1 fruit fly cellular context compared by ENCODE assay signal in genomic region chr2L:3840975-3841374, dm6.
A peak's percentile ranks its signal among the peaks of the same experiment; 100 is the strongest.
TF ChIP-seq lines count a peak whose summit lies in the region.

No protein-coding gene starts in this region.

TF ChIP-seq in whole organism, embryonic, 481 proteins besides CTCF, POLR2A, EP300 and RAD21 (continued from another document):
- TF ChIP-seq CG2875 (GFP tag; optimal IDR thresholded peaks at IDR 0.05; lab: Kevin White, UChicago), result no peak
- TF ChIP-seq CG4707 (GFP tag; optimal IDR thresholded peaks at IDR 0.05; lab: Kevin White, UChicago), result no peak
- no peak for TF ChIP-seq Deaf1 (tag; optimal IDR thresholded peaks at IDR 0.05; lab: Kevin White, UChicago)
- no peak for TF ChIP-seq Myb (GFP tag; optimal IDR thresholded peaks at IDR 0.05; lab: Kevin White, UChicago)
- TF ChIP-seq CG12391 (tag; optimal IDR thresholded peaks at IDR 0.05; lab: Kevin White, UChicago), result peak; percentile 46
- no peak for TF ChIP-seq CG16815 (GFP tag; optimal IDR thresholded peaks at IDR 0.05; lab: Kevin White, UChicago)
- TF ChIP-seq aop (GFP tag; IDR thresholded peaks at IDR 0.05; lab: Robert Waterston, UW), result no peak
- TF ChIP-seq sens-2 (GFP tag; IDR thresholded peaks at IDR 0.05; lab: Robert Waterston, UW), result no peak
- TF ChIP-seq CG18764 (GFP tag; optimal IDR thresholded peaks at IDR 0.05; lab: Kevin White, UChicago), result no peak
- peak; percentile 31; the same call in 1 of the 3 replicates for TF ChIP-seq croc (GFP tag; conservative IDR thresholded peaks at IDR 0.05; lab: Robert Waterston, UW)
- TF ChIP-seq HLH4C (GFP tag; IDR thresholded peaks at IDR 0.05; lab: Robert Waterston, UW; ENCODE audit: partially characterized antibody), result no peak
- no peak for TF ChIP-seq CG17359 (tag; optimal IDR thresholded peaks at IDR 0.05; lab: Kevin White, UChicago)
- no peak for TF ChIP-seq corto (GFP tag; optimal IDR thresholded peaks at IDR 0.05; lab: Kevin White, UChicago)
- TF ChIP-seq C15 (GFP tag; IDR thresholded peaks at IDR 0.05; lab: Robert Waterston, UW), result no peak
- TF ChIP-seq CG32532 (GFP tag; IDR thresholded peaks at IDR 0.05; lab: Robert Waterston, UW), result no peak
- no peak for TF ChIP-seq MTF-1 (GFP tag; optimal IDR thresholded peaks at IDR 0.05; lab: Kevin White, UChicago; ENCODE audit: borderline replicate concordance)
- no peak for TF ChIP-seq CG11247 (GFP tag; IDR thresholded peaks at IDR 0.05; lab: Robert Waterston, UW)
- TF ChIP-seq Mes4 (GFP tag; optimal IDR thresholded peaks at IDR 0.05; lab: Kevin White, UChicago), result no peak
- no peak; the same call in 1 of the 2 replicates for TF ChIP-seq CG8765 (GFP tag; IDR thresholded peaks at IDR 0.05; lab: Robert Waterston, UW)
- no peak for TF ChIP-seq cg (GFP tag; optimal IDR thresholded peaks at IDR 0.05; lab: Kevin White, UChicago)
- TF ChIP-seq CG34422 (GFP tag; IDR thresholded peaks at IDR 0.05; lab: Robert Waterston, UW), result 0 out of 3 replicates have a peak, but pooled peaks have one; percentile 41
- TF ChIP-seq CG43689 (GFP tag; IDR thresholded peaks at IDR 0.05; lab: Robert Waterston, UW), result no peak
- TF ChIP-seq CG3838 (GFP tag; optimal IDR thresholded peaks at IDR 0.05; lab: Kevin White, UChicago), result no peak
- no peak for TF ChIP-seq rib (GFP tag; IDR thresholded peaks at IDR 0.05; lab: Robert Waterston, UW)
- TF ChIP-seq Hmr (GFP tag; optimal IDR thresholded peaks at IDR 0.05; lab: Kevin White, UChicago), result no peak
- TF ChIP-seq ab (GFP tag; optimal IDR thresholded peaks at IDR 0.05; lab: Kevin White, UChicago), result no peak
- no peak for TF ChIP-seq CG7987 (GFP tag; optimal IDR thresholded peaks at IDR 0.05; lab: Kevin White, UChicago)
- 0 out of 2 replicates have a peak, but pooled peaks have one; percentile 20 for TF ChIP-seq CG32767 (GFP tag; IDR thresholded peaks at IDR 0.05; lab: Robert Waterston, UW)
- no peak for TF ChIP-seq cas (GFP tag; IDR thresholded peaks at IDR 0.05; lab: Robert Waterston, UW)
- TF ChIP-seq ham (GFP tag; IDR thresholded peaks at IDR 0.05; lab: Robert Waterston, UW), result no peak
- TF ChIP-seq psq (GFP tag; optimal IDR thresholded peaks at IDR 0.05; lab: Kevin White, UChicago), result no peak
- no peak for TF ChIP-seq CG6791 (GFP tag; IDR thresholded peaks at IDR 0.05; lab: Robert Waterston, UW; ENCODE audit: partially characterized antibody)
- 0 out of 3 replicates have a peak, but pooled peaks have one; percentile 14 for TF ChIP-seq dysf (GFP tag; IDR thresholded peaks at IDR 0.05; lab: Robert Waterston, UW)
- no peak for TF ChIP-seq CG9817 (tag; optimal IDR thresholded peaks at IDR 0.05; lab: Kevin White, UChicago)
- TF ChIP-seq CG4328 (GFP tag; optimal IDR thresholded peaks at IDR 0.05; lab: Kevin White, UChicago), result no peak
- no peak for TF ChIP-seq CG15479 (GFP tag; optimal IDR thresholded peaks at IDR 0.05; lab: Kevin White, UChicago)
- TF ChIP-seq bbx (GFP tag; IDR thresholded peaks at IDR 0.05; lab: Robert Waterston, UW; ENCODE audit: partially characterized antibody), result no peak
- TF ChIP-seq Asciz (GFP tag; optimal IDR thresholded peaks at IDR 0.05; lab: Kevin White, UChicago), result no peak
- TF ChIP-seq gcm (GFP tag; optimal IDR thresholded peaks at IDR 0.05; lab: Kevin White, UChicago), result no peak
- no peak; the same call in 2 of the 3 replicates for TF ChIP-seq tgo (GFP tag; IDR thresholded peaks at IDR 0.05; lab: Robert Waterston, UW)
- no peak for TF ChIP-seq CG12104 (GFP tag; optimal IDR thresholded peaks at IDR 0.05; lab: Kevin White, UChicago)
- TF ChIP-seq BEAF-32 (GFP tag; optimal IDR thresholded peaks at IDR 0.05; lab: Kevin White, UChicago), result no peak
- TF ChIP-seq CG11504 (tag; optimal IDR thresholded peaks at IDR 0.05; lab: Kevin White, UChicago), result no peak
- peak; percentile 26; the same call in 1 of the 2 replicates for TF ChIP-seq ranshi (GFP tag; IDR thresholded peaks at IDR 0.05; lab: Robert Waterston, UW)
- TF ChIP-seq gce (GFP tag; IDR thresholded peaks at IDR 0.05; lab: Robert Waterston, UW), result no peak
- peak; percentile 10 to 26 for TF ChIP-seq Pdp1 (GFP tag; optimal IDR thresholded peaks at IDR 0.05; lab: Kevin White, UChicago)
- no peak for TF ChIP-seq CG14441 (GFP tag; IDR thresholded peaks at IDR 0.05; lab: Robert Waterston, UW)
- no peak for TF ChIP-seq disco-r (GFP tag; optimal IDR thresholded peaks at IDR 0.05; lab: Kevin White, UChicago)
- TF ChIP-seq ac (GFP tag; optimal IDR thresholded peaks at IDR 0.05; lab: Kevin White, UChicago), result no peak
- TF ChIP-seq mirr (GFP tag; optimal IDR thresholded peaks at IDR 0.05; lab: Kevin White, UChicago), result no peak
- TF ChIP-seq CG12236 (GFP tag; optimal IDR thresholded peaks at IDR 0.05; lab: Kevin White, UChicago), result no peak
- no peak for TF ChIP-seq CG18011 (GFP tag; optimal IDR thresholded peaks at IDR 0.05; lab: Kevin White, UChicago)
- no peak for TF ChIP-seq CG2120 (GFP tag; optimal IDR thresholded peaks at IDR 0.05; lab: Kevin White, UChicago)
- TF ChIP-seq CG16813 (GFP tag; IDR thresholded peaks at IDR 0.05; lab: Robert Waterston, UW; ENCODE audit: partially characterized antibody), result no peak
- peak; percentile 81 for TF ChIP-seq ara (GFP tag; IDR thresholded peaks at IDR 0.05; lab: Robert Waterston, UW)
- TF ChIP-seq wor (GFP tag; IDR thresholded peaks at IDR 0.05; lab: Robert Waterston, UW), result 0 out of 2 replicates have a peak, but pooled peaks have one; percentile 30
- TF ChIP-seq knrl (GFP tag; IDR thresholded peaks at IDR 0.05; lab: Robert Waterston, UW; ENCODE audit: partially characterized antibody), result no peak
- TF ChIP-seq al (GFP tag; IDR thresholded peaks at IDR 0.05; lab: Robert Waterston, UW), result no peak
- TF ChIP-seq CG1603 (tag; optimal IDR thresholded peaks at IDR 0.05; lab: Kevin White, UChicago), result peak; percentile 72
- no peak for TF ChIP-seq Dll (GFP tag; IDR thresholded peaks at IDR 0.05; lab: Robert Waterston, UW; ENCODE audit: partially characterized antibody)
- no peak for TF ChIP-seq onecut (GFP tag; IDR thresholded peaks at IDR 0.05; lab: Robert Waterston, UW)
- no peak for TF ChIP-seq lab (GFP tag; optimal IDR thresholded peaks at IDR 0.05; lab: Kevin White, UChicago)
- no peak for TF ChIP-seq CG34224 (GFP tag; IDR thresholded peaks at IDR 0.05; lab: Robert Waterston, UW; ENCODE audit: partially characterized antibody)
- TF ChIP-seq Mrtf (GFP tag; IDR thresholded peaks at IDR 0.05; lab: Robert Waterston, UW), result no peak
- no peak for TF ChIP-seq Fer1 (GFP tag; optimal IDR thresholded peaks at IDR 0.05; lab: Kevin White, UChicago)
- no peak for TF ChIP-seq NK7.1 (GFP tag; optimal IDR thresholded peaks at IDR 0.05; lab: Kevin White, UChicago)
- TF ChIP-seq emc (GFP tag; optimal IDR thresholded peaks at IDR 0.05; lab: Kevin White, UChicago), result no peak
- no peak for TF ChIP-seq lov (optimal IDR thresholded peaks at IDR 0.05; lab: Kevin White, UChicago)
- TF ChIP-seq lov (GFP tag; IDR thresholded peaks at IDR 0.05; lab: Robert Waterston, UW), result peak; percentile 71; the same call in 1 of the 3 replicates
- no peak for TF ChIP-seq Hand (GFP tag; optimal IDR thresholded peaks at IDR 0.05; lab: Kevin White, UChicago)
- TF ChIP-seq ems (GFP tag; optimal IDR thresholded peaks at IDR 0.05; lab: Kevin White, UChicago), result no peak
- no peak for TF ChIP-seq lbe (GFP tag; optimal IDR thresholded peaks at IDR 0.05; lab: Kevin White, UChicago)
- TF ChIP-seq CG11398 (GFP tag; optimal IDR thresholded peaks at IDR 0.05; lab: Kevin White, UChicago), result no peak
- no peak for TF ChIP-seq CG18619 (GFP tag; optimal IDR thresholded peaks at IDR 0.05; lab: Kevin White, UChicago)
- TF ChIP-seq CG2678 (tag; optimal IDR thresholded peaks at IDR 0.05; lab: Kevin White, UChicago), result no peak
- TF ChIP-seq br (optimal IDR thresholded peaks at IDR 0.05; lab: Kevin White, UChicago), result no peak
- no peak for TF ChIP-seq wdn (GFP tag; IDR thresholded peaks at IDR 0.05; lab: Robert Waterston, UW)
- no peak for TF ChIP-seq so (GFP tag; IDR thresholded peaks at IDR 0.05; lab: Robert Waterston, UW)
- TF ChIP-seq CG14050 (GFP tag; IDR thresholded peaks at IDR 0.05; lab: Robert Waterston, UW), result no peak
- 0 out of 3 replicates have a peak, but pooled peaks have one; percentile 40 for TF ChIP-seq ci (GFP tag; IDR thresholded peaks at IDR 0.05; lab: Robert Waterston, UW)
- 0 out of 2 replicates have a peak, but pooled peaks have one; percentile 14 for TF ChIP-seq Awh (GFP tag; IDR thresholded peaks at IDR 0.05; lab: Robert Waterston, UW)
- TF ChIP-seq gcm2 (GFP tag; optimal IDR thresholded peaks at IDR 0.05; lab: Kevin White, UChicago), result no peak
- no peak for TF ChIP-seq CG17568 (GFP tag; optimal IDR thresholded peaks at IDR 0.05; lab: Kevin White, UChicago)
- no peak for TF ChIP-seq CG8281 (tag; optimal IDR thresholded peaks at IDR 0.05; lab: Kevin White, UChicago)
- TF ChIP-seq vvl (GFP tag; IDR thresholded peaks at IDR 0.05; lab: Robert Waterston, UW), result 0 out of 2 replicates have a peak, but pooled peaks have one; percentile 7
- TF ChIP-seq MESR4 (GFP tag; optimal IDR thresholded peaks at IDR 0.05; lab: Kevin White, UChicago), result no peak
- TF ChIP-seq nerfin-2 (GFP tag; IDR thresholded peaks at IDR 0.05; lab: Robert Waterston, UW; ENCODE audit: partially characterized antibody), result no peak
- TF ChIP-seq Ravus (GFP tag; IDR thresholded peaks at IDR 0.05; lab: Robert Waterston, UW), result no peak
- TF ChIP-seq Fer2 (tag; optimal IDR thresholded peaks at IDR 0.05; lab: Kevin White, UChicago), result no peak
- no peak for TF ChIP-seq CG8924 (tag; optimal IDR thresholded peaks at IDR 0.05; lab: Kevin White, UChicago)
- no peak for TF ChIP-seq Fer3 (tag; optimal IDR thresholded peaks at IDR 0.05; lab: Kevin White, UChicago)
- 0 out of 2 replicates have a peak, but pooled peaks have one; percentile 35 for TF ChIP-seq CG4730 (GFP tag; IDR thresholded peaks at IDR 0.05; lab: Robert Waterston, UW)
- TF ChIP-seq repo (GFP tag; optimal IDR thresholded peaks at IDR 0.05; lab: Kevin White, UChicago), result no peak
- peak; percentile 47 for TF ChIP-seq dmrt99B (tag; optimal IDR thresholded peaks at IDR 0.05; lab: Kevin White, UChicago)
- TF ChIP-seq tin (GFP tag; optimal IDR thresholded peaks at IDR 0.05; lab: Kevin White, UChicago), result peak; percentile 19
- TF ChIP-seq Camta (GFP tag; optimal IDR thresholded peaks at IDR 0.05; lab: Kevin White, UChicago), result peak; percentile 36
- no peak for TF ChIP-seq en (GFP tag; optimal IDR thresholded peaks at IDR 0.05; lab: Kevin White, UChicago)
- TF ChIP-seq ap (GFP tag; IDR thresholded peaks at IDR 0.05; lab: Robert Waterston, UW), result 0 out of 2 replicates have a peak, but pooled peaks have one; percentile 25
- TF ChIP-seq tup (GFP tag; optimal IDR thresholded peaks at IDR 0.05; lab: Kevin White, UChicago), result no peak
- TF ChIP-seq az2 (GFP tag; optimal IDR thresholded peaks at IDR 0.05; lab: Kevin White, UChicago), result peak; percentile 12
- TF ChIP-seq pzg (GFP tag; optimal IDR thresholded peaks at IDR 0.05; lab: Kevin White, UChicago), result no peak
- TF ChIP-seq trem (tag; optimal IDR thresholded peaks at IDR 0.05; lab: Kevin White, UChicago), result peak; percentile 11
- TF ChIP-seq crol (GFP tag; IDR thresholded peaks at IDR 0.05; lab: Robert Waterston, UW), result no peak
- TF ChIP-seq Dek (tag; optimal IDR thresholded peaks at IDR 0.05; lab: Kevin White, UChicago), result no peak
- TF ChIP-seq Hey (tag; optimal IDR thresholded peaks at IDR 0.05; lab: Kevin White, UChicago), result no peak
- TF ChIP-seq vfl (GFP tag; optimal IDR thresholded peaks at IDR 0.05; lab: Kevin White, UChicago), result no peak
- TF ChIP-seq NFAT (GFP tag; IDR thresholded peaks at IDR 0.05; lab: Robert Waterston, UW), result no peak
- no peak for TF ChIP-seq CG9609 (GFP tag; optimal IDR thresholded peaks at IDR 0.05; lab: Kevin White, UChicago)
- no peak for TF ChIP-seq Adf1 (GFP tag; IDR thresholded peaks at IDR 0.05; lab: Robert Waterston, UW)
- no peak for TF ChIP-seq Taf1 (GFP tag; IDR thresholded peaks at IDR 0.05; lab: Robert Waterston, UW)
- no peak for TF ChIP-seq mld (GFP tag; IDR thresholded peaks at IDR 0.05; lab: Robert Waterston, UW; ENCODE audit: partially characterized antibody)
- no peak for TF ChIP-seq nom (GFP tag; optimal IDR thresholded peaks at IDR 0.05; lab: Kevin White, UChicago)
- no peak for TF ChIP-seq bigmax (GFP tag; optimal IDR thresholded peaks at IDR 0.05; lab: Kevin White, UChicago)
- TF ChIP-seq CG17802 (tag; optimal IDR thresholded peaks at IDR 0.05; lab: Kevin White, UChicago), result peak; percentile 15
- TF ChIP-seq Sox100B (GFP tag; optimal IDR thresholded peaks at IDR 0.05; lab: Kevin White, UChicago), result no peak
- TF ChIP-seq D (optimal IDR thresholded peaks at IDR 0.05; lab: Kevin White, UChicago), result no peak
- TF ChIP-seq D (GFP tag; optimal IDR thresholded peaks at IDR 0.05; lab: Kevin White, UChicago), result peak; percentile 58
- no peak for TF ChIP-seq Ets97D (GFP tag; optimal IDR thresholded peaks at IDR 0.05; lab: Kevin White, UChicago)
- no peak for TF ChIP-seq kni (GFP tag; optimal IDR thresholded peaks at IDR 0.05; lab: Kevin White, UChicago)
- TF ChIP-seq exex (tag; optimal IDR thresholded peaks at IDR 0.05; lab: Kevin White, UChicago), result no peak
- TF ChIP-seq Nf-YC (tag; optimal IDR thresholded peaks at IDR 0.05; lab: Kevin White, UChicago), result no peak
- TF ChIP-seq grau (tag; optimal IDR thresholded peaks at IDR 0.05; lab: Kevin White, UChicago), result no peak
